Fruit fly (Drosophila melanogaster): ENCODE data around the gene CG6283.

CG6283 gene

DNA sequence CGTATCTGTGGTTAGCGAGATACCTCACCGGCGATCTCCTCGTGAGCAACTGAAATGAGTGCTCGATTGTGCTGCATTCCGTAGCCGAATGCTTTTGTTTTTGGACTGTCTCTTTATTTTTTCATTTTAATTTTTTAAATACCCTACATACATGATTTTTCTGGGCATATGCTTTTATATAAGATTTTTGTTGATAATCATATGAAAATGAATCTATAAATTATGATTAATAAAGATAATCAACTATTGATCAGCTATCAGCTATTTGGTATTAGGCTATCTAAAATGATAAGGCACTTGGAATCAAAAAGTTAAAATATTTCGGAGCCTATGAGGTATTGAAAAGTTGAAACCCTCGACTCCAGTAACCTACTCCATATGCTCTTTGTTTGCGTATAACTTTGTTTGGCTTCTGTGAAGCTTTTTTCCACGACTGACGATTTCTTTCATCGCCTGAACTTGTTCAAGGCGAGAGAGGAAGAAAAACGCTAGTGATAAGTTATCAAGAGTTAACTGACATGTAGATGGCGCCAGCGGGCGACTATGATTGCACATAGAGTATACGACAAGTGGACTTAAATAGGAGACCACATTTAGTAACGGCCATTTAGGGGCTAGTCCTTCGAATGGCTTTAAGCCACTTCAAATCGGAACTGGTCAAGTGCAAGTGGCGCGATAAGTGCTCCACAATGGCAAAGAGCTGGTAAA is 31.2 kb downstream of the CG6283 start, which contains the start of gene CG31076 (continued):
- TF ChIP-seq lz (GFP tag; optimal IDR thresholded peaks at IDR 0.05) = peak; percentile 73
- peak; percentile 45 for TF ChIP-seq CG8319 (GFP tag; optimal IDR thresholded peaks at IDR 0.05)
- TF ChIP-seq CG6854 (GFP tag; optimal IDR thresholded peaks at IDR 0.05) = no peak
- peak; percentile 57 for TF ChIP-seq CG11902 (GFP tag; optimal IDR thresholded peaks at IDR 0.05)
- no peak for TF ChIP-seq Gug (GFP tag; IDR thresholded peaks at IDR 0.05)
- peak; percentile 5 for TF ChIP-seq Sox15 (GFP tag; optimal IDR thresholded peaks at IDR 0.05)
- no peak for TF ChIP-seq fd59A (GFP tag; optimal IDR thresholded peaks at IDR 0.05)
- no peak for TF ChIP-seq net (GFP tag; optimal IDR thresholded peaks at IDR 0.05)
- peak; percentile 60 for TF ChIP-seq CG6792 (GFP tag; optimal IDR thresholded peaks at IDR 0.05)
- TF ChIP-seq Hr39 (GFP tag; optimal IDR thresholded peaks at IDR 0.05) = peak; percentile 54
- TF ChIP-seq CG7368 (GFP tag; optimal IDR thresholded peaks at IDR 0.05) = peak; percentile 65
- peak; percentile 68 for TF ChIP-seq Sox102F (GFP tag; optimal IDR thresholded peaks at IDR 0.05)
- peak; percentile 83 for TF ChIP-seq Eip93F (GFP tag; optimal IDR thresholded peaks at IDR 0.05)
- peak; percentile 94 for TF ChIP-seq svp (GFP tag)
- peak; percentile 81 for TF ChIP-seq esn (GFP tag; optimal IDR thresholded peaks at IDR 0.05)
- TF ChIP-seq CG31627 (GFP tag; optimal IDR thresholded peaks at IDR 0.05) = peak; percentile 56

DNA sequence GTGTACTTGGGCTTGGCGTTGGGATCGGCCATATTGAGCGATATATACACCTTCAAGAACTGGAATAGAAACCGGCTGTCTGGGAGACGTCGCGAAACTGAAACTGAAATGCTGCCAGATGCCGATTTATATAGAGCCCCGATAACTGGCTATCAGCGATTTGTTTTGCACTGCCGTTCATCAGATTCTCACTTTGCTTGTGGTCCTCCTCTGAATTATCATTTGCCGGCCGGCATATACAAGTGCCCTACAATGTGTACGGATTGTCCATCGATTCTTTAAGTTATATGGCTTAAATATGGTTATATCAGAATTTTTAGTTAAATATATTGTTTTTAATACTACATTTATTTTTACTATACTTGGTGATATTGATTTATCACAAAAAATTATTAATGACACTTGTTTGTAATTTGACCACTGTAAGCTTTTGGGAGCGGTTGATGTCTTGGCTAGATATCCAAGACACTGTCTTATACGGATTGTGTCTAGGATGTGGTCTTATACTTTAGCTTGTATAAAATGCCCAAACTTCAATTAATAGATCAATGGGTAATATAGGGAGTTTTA is 32.7 kb downstream of the CG6283 start, which contains the start of gene CG31075:
Gene CG31075 (minus strand): TSS at position 106 of the 570 bp plus-strand sequence.
- TF ChIP-seq Eip78C (GFP tag) = peak; percentile 98
- peak; percentile 68 for TF ChIP-seq Lpt (GFP tag; optimal IDR thresholded peaks at IDR 0.05)
- peak; percentile 82 for TF ChIP-seq Hr4 (GFP tag; optimal IDR thresholded peaks at IDR 0.05)
- peak; percentile 85 for TF ChIP-seq CG7368 (GFP tag; optimal IDR thresholded peaks at IDR 0.05)
- peak; percentile 90 for TF ChIP-seq achi (GFP tag; optimal IDR thresholded peaks at IDR 0.05)
- peak; percentile 83 for TF ChIP-seq CG3032 (tag; optimal IDR thresholded peaks at IDR 0.05)
- TF ChIP-seq CG32006 (GFP tag; optimal IDR thresholded peaks at IDR 0.05) = peak; percentile 76
- peak; percentile 87 for TF ChIP-seq Eip75B (GFP tag; optimal IDR thresholded peaks at IDR 0.05)
- peak; percentile 83 for TF ChIP-seq CG11762 (GFP tag; optimal IDR thresholded peaks at IDR 0.05; ENCODE audit: insufficient read depth)
- TF ChIP-seq Ets21C (GFP tag; optimal IDR thresholded peaks at IDR 0.05) = peak; percentile 76
- TF ChIP-seq CG11902 (GFP tag; optimal IDR thresholded peaks at IDR 0.05) = peak; percentile 80
- TF ChIP-seq topi (GFP tag; optimal IDR thresholded peaks at IDR 0.05) = peak; percentile 91
- peak; percentile 93 for TF ChIP-seq Ets96B (tag; optimal IDR thresholded peaks at IDR 0.05)
- TF ChIP-seq CG6163 (GFP tag; IDR thresholded peaks at IDR 0.05) = peak; percentile 99
- TF ChIP-seq Blimp-1 (GFP tag; optimal IDR thresholded peaks at IDR 0.05) = peak; percentile 76
- peak; percentile 85 for TF ChIP-seq acj6 (GFP tag; optimal IDR thresholded peaks at IDR 0.05)
- peak; percentile 93 for TF ChIP-seq dsx (GFP tag; optimal IDR thresholded peaks at IDR 0.05; ENCODE audit: poor library complexity, severe bottlenecking)
- TF ChIP-seq CG8319 (GFP tag; optimal IDR thresholded peaks at IDR 0.05) = peak; percentile 77
- peak; percentile 74 for TF ChIP-seq CG8632 (GFP tag; optimal IDR thresholded peaks at IDR 0.05)
- TF ChIP-seq dac (GFP tag; optimal IDR thresholded peaks at IDR 0.05) = peak; percentile 67
- TF ChIP-seq Met (GFP tag; optimal IDR thresholded peaks at IDR 0.05) = peak; percentile 88
- peak; percentile 85 for TF ChIP-seq vri (GFP tag; optimal IDR thresholded peaks at IDR 0.05)
- peak; percentile 92 for TF ChIP-seq lz (GFP tag; optimal IDR thresholded peaks at IDR 0.05)
- TF ChIP-seq Smox (GFP tag; optimal IDR thresholded peaks at IDR 0.05) = peak; percentile 87
- peak; percentile 84 for TF ChIP-seq pdm3 (GFP tag; optimal IDR thresholded peaks at IDR 0.05)
- TF ChIP-seq svp (GFP tag) = peak; percentile 96
- peak; percentile 94 for TF ChIP-seq esn (GFP tag; optimal IDR thresholded peaks at IDR 0.05)
- peak; percentile 86 for TF ChIP-seq CG6808 (GFP tag; optimal IDR thresholded peaks at IDR 0.05)
- TF ChIP-seq fd59A (GFP tag; optimal IDR thresholded peaks at IDR 0.05) = peak; percentile 74
- TF ChIP-seq CG8119 (GFP tag; IDR thresholded peaks at IDR 0.05) = peak; percentile 94
- peak; percentile 89 for TF ChIP-seq CG10669 (GFP tag; optimal IDR thresholded peaks at IDR 0.05)
- peak; percentile 81 for TF ChIP-seq Sox14 (GFP tag; optimal IDR thresholded peaks at IDR 0.05)
- peak; percentile 94 for TF ChIP-seq CG15336 (GFP tag; IDR thresholded peaks at IDR 0.05)
- TF ChIP-seq OdsH (GFP tag; optimal IDR thresholded peaks at IDR 0.05) = peak; percentile 86
- peak; percentile 88 for TF ChIP-seq Sox102F (GFP tag; optimal IDR thresholded peaks at IDR 0.05)
- TF ChIP-seq CG16779 (tag; optimal IDR thresholded peaks at IDR 0.05) = peak; percentile 81
- peak; percentile 94 for TF ChIP-seq CG3919 (GFP tag; optimal IDR thresholded peaks at IDR 0.05)
- peak; percentile 69 for TF ChIP-seq Hr39 (GFP tag; optimal IDR thresholded peaks at IDR 0.05)
- no peak for TF ChIP-seq CG6276 (GFP tag; optimal IDR thresholded peaks at IDR 0.05)
- TF ChIP-seq salr (GFP tag; optimal IDR thresholded peaks at IDR 0.05) = peak; percentile 59 to 66
- peak; percentile 86 for TF ChIP-seq CG6792 (GFP tag; optimal IDR thresholded peaks at IDR 0.05)
